Worm (Caenorhabditis elegans) whole organism, mixed stage, embryonic: ENCODE data around the gene F55A11.11.

Source experiments
- ceh-43 ChIP-seq: fragments of 200-800 bp; sonication (Bioruptor generic); optimal IDR thresholded peaks from 2 replicates; lab custom pipeline; 2018; ENCODE audit warnings: mild to moderate bottlenecking, missing genetic modification characterization, moderate library complexity, missing compliant biosample characterization
- cnd-1 ChIP-seq: fragments of 200-800 bp; sonication (Bioruptor generic); optimal IDR thresholded peaks from 2 replicates; lab custom pipeline; 2018; ENCODE audit warnings: mild to moderate bottlenecking, missing genetic modification characterization, missing compliant biosample characterization
- elt-1 ChIP-seq: sonication (generic microtip); optimal IDR thresholded peaks from 2 replicates; lab custom pipeline; 2017; ENCODE audit warnings: missing genetic modification characterization, mild to moderate bottlenecking, missing compliant biosample characterization, antibody characterized with exemption, moderate library complexity, borderline replicate concordance; ENCODE audit not compliant: insufficient read depth
- mep-1 ChIP-seq: fragments of 150-350 bp; optimal IDR thresholded peaks from 2 replicates; lab custom pipeline; 2017; ENCODE audit warnings: missing biosample characterization, missing genetic modification reagents, missing genetic modification characterization, inconsistent platforms
- snpc-4 ChIP-seq: fragments of 150-350 bp; optimal IDR thresholded peaks from 2 replicates; lab custom pipeline; 2014; ENCODE audit warnings: missing biosample characterization, missing genetic modification characterization
- ztf-11 ChIP-seq: fragments of 150-350 bp; optimal IDR thresholded peaks from 2 replicates; lab custom pipeline; 2014; ENCODE audit warnings: missing biosample characterization, missing genetic modification characterization

DNA sequence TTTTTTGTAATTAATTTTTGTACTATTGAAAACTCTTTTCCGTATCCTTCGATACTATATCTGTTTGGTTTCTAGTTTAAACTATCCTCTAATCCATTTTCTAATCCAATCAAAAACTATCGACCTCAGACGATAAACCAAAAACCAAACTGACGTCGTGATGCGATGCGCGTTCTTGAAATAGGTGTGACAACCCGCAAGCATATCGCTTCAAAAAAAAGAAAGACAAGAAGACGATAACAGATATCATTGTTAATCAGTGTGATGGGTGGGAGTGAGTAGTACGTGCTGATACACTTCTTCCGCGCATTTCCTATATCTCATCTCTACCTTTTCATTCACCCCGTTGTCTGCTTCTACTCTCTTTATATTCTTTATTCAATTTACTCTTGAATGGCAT lies 43.1 kb upstream of the F55A11.11 start, which contains the start of gene T04F3.1:
- no peak for TF ChIP-seq elt-1 (tag; lab: Kevin White, UChicago)
- no peak for TF ChIP-seq ceh-43 (GFP tag; lab: Kevin White, UChicago)
- TF ChIP-seq ztf-11 (tag; lab: Kevin White, UChicago), result no peak
- TF ChIP-seq mep-1 (tag; lab: Kevin White, UChicago), result no peak
- TF ChIP-seq cnd-1, result no peak
- TF ChIP-seq snpc-4 (tag; lab: Kevin White, UChicago), result no peak
